Worm (Caenorhabditis elegans) whole organism, L4 larva: ENCODE results near the gene F46C5.6.

Source experiments
- ama-1 ChIP-seq: fragments of 150-350 bp; optimal IDR thresholded peaks from 2 replicates; lab custom pipeline; 2014; ENCODE audit warnings: inconsistent platforms, mixed read lengths
- ceh-44 ChIP-seq: fragments of 200-800 bp; sonication (Bioruptor generic); IDR thresholded peaks from 2 replicates; pipeline ENCODE4 v1.3.6; 2022; ENCODE audit warnings: missing genetic modification reagents, missing genetic modification characterization, missing compliant biosample characterization
- daf-19 ChIP-seq: fragments of 200-800 bp; sonication (Bioruptor generic); conservative IDR thresholded peaks from 2 replicates; pipeline ENCODE4 v1.3.6; 2022; ENCODE audit warnings: missing genetic modification characterization, missing compliant biosample characterization
- dpl-1 ChIP-seq: fragments of 150-350 bp; optimal IDR thresholded peaks from 2 replicates; lab custom pipeline; 2014; ENCODE audit warnings: missing biosample characterization, missing genetic modification reagents, missing genetic modification characterization
- dve-1 ChIP-seq: sonication (generic microtip); optimal IDR thresholded peaks from 2 replicates; lab custom pipeline; 2017; ENCODE audit warnings: antibody characterized with exemption, mild to moderate bottlenecking, missing genetic modification characterization, missing compliant biosample characterization; ENCODE audit not compliant: insufficient read depth
- egl-27 ChIP-seq: sonication (generic microtip); optimal IDR thresholded peaks from 3 replicates; lab custom pipeline; 2017; ENCODE audit warnings: missing biosample characterization, missing genetic modification reagents, missing genetic modification characterization
- lin-29 ChIP-seq: fragments of 200-800 bp; sonication (Bioruptor generic); IDR thresholded peaks from 2 replicates; pipeline ENCODE4 v1.3.6; 2022; ENCODE audit warnings: missing genetic modification reagents, missing genetic modification characterization, missing compliant biosample characterization
- mdl-1 ChIP-seq, 2 experiments: fragments of 150-350 bp in 1 of 2; sonication (generic microtip) in 1 of 2; optimal IDR thresholded peaks; 2 replicates each; lab custom pipeline; 2014 to 2017; ENCODE audit warnings: missing biosample characterization in 2 of 2, missing genetic modification characterization in 2 of 2
- nhr-10 ChIP-seq: fragments of 150-350 bp; optimal IDR thresholded peaks from 2 replicates; lab custom pipeline; 2014; ENCODE audit warnings: missing biosample characterization, missing genetic modification characterization
- nhr-28 ChIP-seq: fragments of 150-350 bp; optimal IDR thresholded peaks from 2 replicates; lab custom pipeline; 2014; ENCODE audit warnings: missing biosample characterization, missing genetic modification characterization
- rbr-2 ChIP-seq: sonication (generic microtip); optimal IDR thresholded peaks from 2 replicates; lab custom pipeline; 2016; ENCODE audit warnings: missing genotype, missing genetic modification characterization, missing compliant biosample characterization
- unc-130 ChIP-seq: sonication (generic microtip); optimal IDR thresholded peaks from 2 replicates; lab custom pipeline; 2016; ENCODE audit warnings: missing genetic modification reagents, missing genetic modification characterization, missing compliant biosample characterization
- unc-39 ChIP-seq: sonication (generic microtip); optimal IDR thresholded peaks from 2 replicates; lab custom pipeline; 2017; ENCODE audit warnings: missing biosample characterization, missing genetic modification characterization
- ztf-11 ChIP-seq: fragments of 150-350 bp; optimal IDR thresholded peaks from 2 replicates; lab custom pipeline; 2014; ENCODE audit warnings: missing biosample characterization, missing genetic modification characterization

- no peak for TF ChIP-seq rbr-2
- no peak for TF ChIP-seq unc-39 (tag; lab: Kevin White, UChicago)
- TF ChIP-seq lin-29 (GFP tag; lab: Robert Waterston, UW): no peak
- no peak for TF ChIP-seq mdl-1 (tag; optimal IDR thresholded peaks at IDR 0.05; lab: Kevin White, UChicago)
- TF ChIP-seq ama-1 (lab: Kevin White, UChicago): no peak
- no peak for TF ChIP-seq egl-27 (tag; lab: Kevin White, UChicago)
- TF ChIP-seq dve-1 (tag; lab: Kevin White, UChicago): no peak
- TF ChIP-seq unc-130: no peak
- no peak for TF ChIP-seq dpl-1 (GFP tag; lab: Kevin White, UChicago)
- TF ChIP-seq nhr-10 (tag; lab: Kevin White, UChicago): no peak
- TF ChIP-seq ztf-11 (tag; lab: Kevin White, UChicago): no peak
- no peak for TF ChIP-seq daf-19 (GFP tag; lab: Robert Waterston, UW)
- no peak for TF ChIP-seq ceh-44
- TF ChIP-seq nhr-28: no peak
Measured at ce11 chrII:8857074-8857473, 12.8 kb upstream of the F46C5.6 start.
